Worm (Caenorhabditis elegans): ENCODE data around the gene C31E10.6.

The C31E10.6 gene

DNA sequence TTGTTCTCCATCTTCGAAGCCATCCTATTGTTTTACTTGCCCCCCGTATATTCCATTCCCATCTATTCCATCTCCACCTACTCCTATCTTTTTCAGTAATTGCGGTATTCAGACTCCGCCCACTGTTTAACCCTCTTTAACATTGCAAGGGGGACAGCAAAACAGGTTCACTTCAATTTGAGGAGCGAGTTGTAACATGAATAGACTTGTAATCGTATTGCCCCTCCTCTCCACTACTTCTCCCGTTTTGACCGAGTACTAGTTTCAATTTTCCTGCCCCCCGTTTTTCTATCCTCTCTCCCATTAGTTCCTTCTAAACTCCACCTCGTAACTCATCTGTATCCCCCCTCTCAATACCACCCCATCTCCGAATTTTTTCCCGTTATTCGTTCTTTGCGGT is 32.4 kb downstream of the C31E10.6 start:
- TF ChIP-seq snu-23 (GFP tag; optimal IDR thresholded peaks at IDR 0.05) (peak; percentile 3), lin-14 (GFP tag; optimal IDR thresholded peaks at IDR 0.05) (peak; percentile 15), efl-1 (optimal IDR thresholded peaks at IDR 0.05) (no peak), efl-1 (GFP tag; optimal IDR thresholded peaks at IDR 0.05 in 1 of 2) (peak in 1 of 2 experiments; percentile 66), mab-9 (GFP tag; IDR thresholded peaks at IDR 0.05) (no peak), C34B4.2 (tag; optimal IDR thresholded peaks at IDR 0.05) (no peak)

DNA sequence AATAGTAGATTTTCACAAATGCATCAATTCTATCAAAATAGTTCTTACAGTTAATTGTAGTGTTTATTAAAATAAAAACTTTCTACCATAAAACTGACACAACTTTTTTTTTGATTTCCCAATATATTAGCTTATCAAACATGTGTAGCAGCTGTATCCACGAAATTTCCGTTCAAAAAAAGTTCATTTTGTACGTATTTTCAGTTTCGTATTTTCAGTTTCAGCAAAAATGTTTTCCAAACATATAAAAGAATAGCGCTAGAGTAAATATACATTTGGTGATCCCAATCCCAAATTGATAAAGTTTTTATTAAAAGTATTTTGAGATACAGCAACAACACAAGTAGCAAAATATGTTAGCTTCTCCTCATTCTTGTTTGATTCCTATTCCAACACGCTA is 33.3 kb downstream of the C31E10.6 start:
- TF ChIP-seq nhr-12 (tag; optimal IDR thresholded peaks at IDR 0.05) (no peak), mdl-1 (tag; optimal IDR thresholded peaks at IDR 0.05) (no peak), lir-3 (tag; optimal IDR thresholded peaks at IDR 0.05; ENCODE audit: poor library complexity) (no peak), lin-35 (GFP tag; optimal IDR thresholded peaks at IDR 0.05) (no peak), ceh-82 (tag; optimal IDR thresholded peaks at IDR 0.05) (no peak), ztf-4 (tag; optimal IDR thresholded peaks at IDR 0.05) (no peak), pax-3 (tag; optimal IDR thresholded peaks at IDR 0.05) (no peak), mef-2 (tag; optimal IDR thresholded peaks at IDR 0.05) (no peak)

DNA sequence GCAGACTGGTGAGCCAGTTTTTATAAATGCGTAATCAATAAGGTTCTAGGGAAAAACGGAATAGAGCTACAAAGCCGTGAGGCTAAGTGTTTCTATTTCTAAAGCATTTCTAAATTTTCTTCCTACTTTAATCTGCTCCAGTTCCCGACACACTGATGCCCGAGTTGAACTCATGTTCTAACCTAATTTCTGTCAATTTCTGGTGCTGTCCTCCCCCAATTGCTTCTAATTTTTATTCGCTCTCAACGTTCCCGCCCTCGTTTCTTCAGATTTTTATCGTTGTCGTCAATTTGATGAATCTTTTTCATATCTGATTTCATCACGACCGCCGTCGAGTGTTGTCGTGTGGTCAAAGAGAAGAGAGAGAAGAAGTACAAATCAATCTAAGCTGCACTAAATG is 33.7 kb downstream of the C31E10.6 start:
- TF ChIP-seq nhr-12 (tag; optimal IDR thresholded peaks at IDR 0.05) (no peak), lin-13 (GFP tag; optimal IDR thresholded peaks at IDR 0.05) (no peak), fkh-8 (tag; optimal IDR thresholded peaks at IDR 0.05) (no peak), fkh-10 (GFP tag; optimal IDR thresholded peaks at IDR 0.05) (no peak), unc-62 (GFP tag; optimal IDR thresholded peaks at IDR 0.05) (no peak), unc-30 (tag; optimal IDR thresholded peaks at IDR 0.05) (no peak), aha-1 (tag; optimal IDR thresholded peaks at IDR 0.05) (no peak), tbx-2 (tag; optimal IDR thresholded peaks at IDR 0.05) (no peak), pag-3 (tag; optimal IDR thresholded peaks at IDR 0.05; ENCODE audit: borderline replicate concordance, insufficient read depth) (no peak), nhr-85 (tag) (no peak)

DNA sequence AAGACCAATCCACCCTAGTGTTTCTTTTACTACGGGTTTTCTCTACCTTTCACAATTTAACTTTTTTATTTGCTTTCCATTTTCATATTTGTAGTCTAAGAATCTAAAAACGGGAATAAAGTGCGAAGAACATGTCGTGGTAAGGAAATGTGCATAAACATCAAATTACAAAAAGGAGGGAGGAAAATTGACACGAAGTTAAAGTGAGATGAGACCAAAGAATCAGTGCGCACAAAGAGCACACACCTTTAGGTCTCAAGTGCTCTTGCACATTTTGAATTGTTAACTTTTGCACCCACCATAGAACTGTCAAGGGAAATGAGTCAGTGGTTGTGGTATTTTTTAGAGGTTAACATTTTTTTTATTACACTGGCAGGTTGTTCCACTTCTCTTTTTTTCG is 34.4 kb downstream of the C31E10.6 start:
- 0 out of 2 replicates have a peak, but pooled peaks have one; percentile 18 for TF ChIP-seq nhr-19 (GFP tag; conservative IDR thresholded peaks at IDR 0.05)
- peak in 1 of 2 experiments; percentile 14 for TF ChIP-seq lin-35 (GFP tag; optimal IDR thresholded peaks at IDR 0.05)
- TF ChIP-seq tlp-1 (tag; optimal IDR thresholded peaks at IDR 0.05) = no peak

DNA sequence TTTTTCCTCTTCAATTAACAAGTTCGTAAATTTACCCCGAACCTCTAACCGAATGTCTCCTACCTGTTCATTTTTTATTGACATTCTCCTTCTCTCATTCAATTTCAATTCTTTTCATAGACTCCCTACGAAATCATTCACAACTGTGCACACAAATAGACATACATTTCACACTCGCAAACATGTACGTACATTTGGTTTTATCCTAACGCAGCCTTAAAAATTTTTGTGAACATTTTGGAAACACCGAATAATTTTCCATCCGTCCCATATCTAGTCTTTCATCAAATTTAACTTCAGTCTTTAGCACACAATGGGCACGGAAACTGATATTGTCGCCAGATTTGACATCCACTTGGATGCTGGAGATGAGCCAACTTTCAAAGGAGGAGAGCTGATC is 37.4 kb downstream of the C31E10.6 start, which contains the start of gene arrd-25:
Gene arrd-25, plus strand, starts transcription at position 301 of the 400 bp plus-strand sequence.
- TF ChIP-seq ets-5 (GFP tag; IDR thresholded peaks at IDR 0.05) = no peak
- TF ChIP-seq nhr-237 (tag; optimal IDR thresholded peaks at IDR 0.05) = no peak
- no peak for TF ChIP-seq fkh-10 (GFP tag; optimal IDR thresholded peaks at IDR 0.05)
- TF ChIP-seq ceh-82 (tag; optimal IDR thresholded peaks at IDR 0.05) = no peak
- no peak for TF ChIP-seq jun-1 (tag; optimal IDR thresholded peaks at IDR 0.05)
- TF ChIP-seq dpl-1 (GFP tag; optimal IDR thresholded peaks at IDR 0.05) = no peak
- TF ChIP-seq sptf-1 (tag; optimal IDR thresholded peaks at IDR 0.05) = no peak
- TF ChIP-seq rnt-1 (tag; optimal IDR thresholded peaks at IDR 0.05) = no peak
- no peak for TF ChIP-seq elt-3 (tag; optimal IDR thresholded peaks at IDR 0.05)
- no peak for TF ChIP-seq ceh-63 (GFP tag; optimal IDR thresholded peaks at IDR 0.05)
- no peak for TF ChIP-seq nhr-84 (tag; optimal IDR thresholded peaks at IDR 0.05)
- no peak for TF ChIP-seq nhr-77 (tag; optimal IDR thresholded peaks at IDR 0.05)
- TF ChIP-seq hlh-4 (tag; optimal IDR thresholded peaks at IDR 0.05) = no peak
- no peak for TF ChIP-seq vab-15 (tag; optimal IDR thresholded peaks at IDR 0.05)
- TF ChIP-seq unc-62 (GFP tag; optimal IDR thresholded peaks at IDR 0.05) = no peak
- TF ChIP-seq irx-1 (tag; optimal IDR thresholded peaks at IDR 0.05) = no peak
- TF ChIP-seq unc-86 (tag; optimal IDR thresholded peaks at IDR 0.05) = no peak
